In genomic region chrX:5698419-5698818, ce11 we compare ENCODE assay signal across 3 worm cellular contexts.
A peak's percentile ranks its signal among the peaks of the same experiment; 100 is the strongest.
TF ChIP-seq lines count a peak whose summit lies in the region.

No protein-coding gene starts in this region.

TF ChIP-seq in whole organism, early embryonic, 17 proteins besides CTCF, POLR2A, EP300 and RAD21:
- TF ChIP-seq flt-1 (GFP tag; IDR thresholded peaks at IDR 0.05; lab: Robert Waterston, UW): 0 out of 2 replicates have a peak, but pooled peaks have one; percentile 13
- TF ChIP-seq ama-1 (optimal IDR thresholded peaks at IDR 0.05; lab: Kevin White, UChicago): no peak
- no peak for TF ChIP-seq hnd-1 (tag; optimal IDR thresholded peaks at IDR 0.05; lab: Kevin White, UChicago)
- 0 out of 2 replicates have a peak, but pooled peaks have one; percentile 26 for TF ChIP-seq sea-1 (GFP tag; conservative IDR thresholded peaks at IDR 0.05; lab: Robert Waterston, UW)
TF ChIP-seq in whole organism, early embryonic: peak in this region for 2.

TF ChIP-seq in whole organism, late embryonic, 69 proteins besides CTCF, POLR2A, EP300 and RAD21:
- TF ChIP-seq ztf-16 (tag; optimal IDR thresholded peaks at IDR 0.05; lab: Kevin White, UChicago) (no peak), C38D4.7 (GFP tag; optimal IDR thresholded peaks at IDR 0.05; lab: Kevin White, UChicago) (no peak), ceh-9 (tag; optimal IDR thresholded peaks at IDR 0.05; lab: Kevin White, UChicago) (no peak), pros-1 (tag; optimal IDR thresholded peaks at IDR 0.05; lab: Kevin White, UChicago) (no peak), unc-3 (GFP tag; conservative IDR thresholded peaks at IDR 0.05; lab: Robert Waterston, UW) (no peak), unc-3 (tag; optimal IDR thresholded peaks at IDR 0.05; lab: Kevin White, UChicago) (no peak), hlh-8 (tag; optimal IDR thresholded peaks at IDR 0.05; lab: Kevin White, UChicago) (no peak), sox-4 (tag; optimal IDR thresholded peaks at IDR 0.05; lab: Kevin White, UChicago) (no peak), odd-2 (tag; optimal IDR thresholded peaks at IDR 0.05; lab: Kevin White, UChicago) (no peak), ref-2 (tag; optimal IDR thresholded peaks at IDR 0.05; lab: Kevin White, UChicago) (peak; percentile 35), ceh-34 (tag; optimal IDR thresholded peaks at IDR 0.05; lab: Kevin White, UChicago) (peak; percentile 51), zip-5 (tag; optimal IDR thresholded peaks at IDR 0.05; lab: Kevin White, UChicago) (no peak)

TF ChIP-seq in whole organism, mixed stage, embryonic, 35 proteins besides CTCF, POLR2A, EP300 and RAD21:
- TF ChIP-seq nhr-237 (tag; optimal IDR thresholded peaks at IDR 0.05; lab: Kevin White, UChicago) (no peak), cnd-1 (tag; optimal IDR thresholded peaks at IDR 0.05; lab: Kevin White, UChicago) (peak; percentile 53)
TF ChIP-seq in whole organism, mixed stage, embryonic: peak in this region for 1.
